Worm (Caenorhabditis elegans) whole organism, L1 larva: ENCODE results near the gene T02C1.2.

Source experiments
- ceh-63 ChIP-seq: fragments of 200-800 bp; sonication (Bioruptor generic); optimal IDR thresholded peaks from 2 replicates; lab custom pipeline; 2018; ENCODE audit warnings: mild to moderate bottlenecking, missing genetic modification characterization, missing compliant biosample characterization
- elt-3 ChIP-seq, 6 experiments: fragments of 150-350 bp in 1 of 6; sonication (generic microtip); optimal IDR thresholded peaks; 2 replicates each; lab custom pipeline; 2017 to 2018; ENCODE audit warnings: missing biosample characterization in 6 of 6, missing genetic modification characterization in 6 of 6, inconsistent platforms in 1 of 6
- skn-1 ChIP-seq: fragments of 150-350 bp; optimal IDR thresholded peaks from 2 replicates; lab custom pipeline; 2014; ENCODE audit warnings: missing biosample characterization, missing genetic modification characterization
- snu-23 ChIP-seq: sonication (generic microtip); optimal IDR thresholded peaks from 2 replicates; lab custom pipeline; 2016; ENCODE audit warnings: missing genetic modification characterization, missing compliant biosample characterization

DNA sequence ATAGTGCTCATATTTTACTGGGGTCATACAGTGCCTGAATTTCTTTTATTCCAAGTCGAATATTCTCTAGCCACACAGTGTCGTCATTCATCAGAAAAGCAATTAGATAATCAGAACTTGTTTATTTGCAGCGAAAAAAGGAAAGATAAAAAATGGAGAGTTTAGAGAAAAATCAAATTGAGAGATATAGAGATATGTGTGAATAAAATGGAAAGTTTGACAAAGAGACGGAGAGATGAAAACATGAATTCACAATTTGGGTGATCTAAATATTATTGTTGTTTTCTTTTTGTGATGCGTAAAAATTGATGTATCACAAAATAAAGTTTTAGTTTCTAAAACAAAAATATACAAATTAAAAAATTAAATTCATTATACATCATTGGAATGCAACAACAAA lies 49.8 kb downstream of the T02C1.2 start:
- peak in 2 of 6 experiments; percentile 15 to 40 for TF ChIP-seq elt-3 (tag; optimal IDR thresholded peaks at IDR 0.05; lab: Kevin White, UChicago)
- no peak for TF ChIP-seq snu-23 (GFP tag; lab: Kevin White, UChicago)
- TF ChIP-seq skn-1 (tag; lab: Kevin White, UChicago): no peak
- no peak for TF ChIP-seq ceh-63
